Fruit fly (Drosophila melanogaster): ENCODE data around the gene gammaSnap2.
A peak's percentile ranks its signal among the peaks of the same experiment; 100 is the strongest.

Gene gammaSnap2

dm6 chr3R:10139649-10140598 lies 18.7 kb upstream of the gammaSnap2 start, which contains the start of gene tws (continued):
- TF ChIP-seq Poxn (GFP tag; IDR thresholded peaks at IDR 0.05) (no peak), Myb (GFP tag; optimal IDR thresholded peaks at IDR 0.05) (peak; percentile 19), CG43689 (GFP tag; IDR thresholded peaks at IDR 0.05) (no peak; the same call in 1 of the 2 replicates), Hr39 (optimal IDR thresholded peaks at IDR 0.05) (no peak), CG7839 (tag; optimal IDR thresholded peaks at IDR 0.05) (peak; percentile 51), CG8765 (GFP tag; IDR thresholded peaks at IDR 0.05) (no peak), CG2678 (tag; optimal IDR thresholded peaks at IDR 0.05) (peak; percentile 64), CG2202 (tag; optimal IDR thresholded peaks at IDR 0.05) (no peak), CG14710 (tag; optimal IDR thresholded peaks at IDR 0.05) (peak; percentile 0), Lpt (GFP tag; optimal IDR thresholded peaks at IDR 0.05) (no peak), chn (GFP tag; optimal IDR thresholded peaks at IDR 0.05) (no peak), CG3847 (GFP tag; IDR thresholded peaks at IDR 0.05) (peak; percentile 40; the same call in 1 of the 2 replicates), Xrp1 (GFP tag; IDR thresholded peaks at IDR 0.05) (0 out of 2 replicates have a peak, but pooled peaks have one; percentile 13), CG2120 (GFP tag; optimal IDR thresholded peaks at IDR 0.05) (peak; percentile 50), gcm (GFP tag; optimal IDR thresholded peaks at IDR 0.05) (peak; percentile 18), Nf-YB (GFP tag; optimal IDR thresholded peaks at IDR 0.05) (no peak), tgo (GFP tag; IDR thresholded peaks at IDR 0.05) (peak; percentile 49; the same call in 2 of the 3 replicates), CG17359 (tag; optimal IDR thresholded peaks at IDR 0.05) (peak; percentile 48), gsb-n (tag; optimal IDR thresholded peaks at IDR 0.05) (no peak), grn (GFP tag; optimal IDR thresholded peaks at IDR 0.05) (no peak), Mrtf (GFP tag; IDR thresholded peaks at IDR 0.05) (0 out of 3 replicates have a peak, but pooled peaks have one; percentile 48), CG14860 (GFP tag; IDR thresholded peaks at IDR 0.05; ENCODE audit: partially characterized antibody) (no peak), Fer1 (GFP tag; optimal IDR thresholded peaks at IDR 0.05) (peak; percentile 62), CTCF (GFP tag; optimal IDR thresholded peaks at IDR 0.05) (peak; percentile 7), her (GFP tag; optimal IDR thresholded peaks at IDR 0.05) (peak; percentile 74), ems (GFP tag; optimal IDR thresholded peaks at IDR 0.05) (peak; percentile 35), org-1 (GFP tag; optimal IDR thresholded peaks at IDR 0.05) (peak; percentile 51), CG10366 (GFP tag; IDR thresholded peaks at IDR 0.05) (peak; percentile 33; the same call in 1 of the 2 replicates), Six4 (GFP tag; optimal IDR thresholded peaks at IDR 0.05) (no peak), Taf1 (GFP tag; IDR thresholded peaks at IDR 0.05) (no peak), Ravus (GFP tag; IDR thresholded peaks at IDR 0.05) (no peak), al (GFP tag; IDR thresholded peaks at IDR 0.05) (0 out of 2 replicates have a peak, but pooled peaks have one; percentile 37), HmgZ (tag; optimal IDR thresholded peaks at IDR 0.05) (peak; percentile 32), Max (GFP tag; optimal IDR thresholded peaks at IDR 0.05) (peak; percentile 51), Spps (tag; optimal IDR thresholded peaks at IDR 0.05) (no peak), CG3726 (GFP tag; IDR thresholded peaks at IDR 0.05) (peak; percentile 41; the same call in 1 of the 3 replicates), CG5953 (GFP tag; IDR thresholded peaks at IDR 0.05) (no peak), CG13296 (GFP tag; optimal IDR thresholded peaks at IDR 0.05) (peak; percentile 10), Gug (GFP tag; IDR thresholded peaks at IDR 0.05) (peak; percentile 9; the same call in 1 of the 4 replicates), tap (tag; optimal IDR thresholded peaks at IDR 0.05) (peak; percentile 38), CG9437 (GFP tag; optimal IDR thresholded peaks at IDR 0.05) (peak; percentile 58), stwl (tag; optimal IDR thresholded peaks at IDR 0.05) (no peak), Doc3 (GFP tag; IDR thresholded peaks at IDR 0.05; ENCODE audit: partially characterized antibody) (no peak), CG11398 (GFP tag; optimal IDR thresholded peaks at IDR 0.05) (no peak), esg (GFP tag; conservative IDR thresholded peaks at IDR 0.05) (no peak), Abd-B (GFP tag; optimal IDR thresholded peaks at IDR 0.05) (no peak), CG4730 (GFP tag; IDR thresholded peaks at IDR 0.05) (no peak), CG31441 (GFP tag; IDR thresholded peaks at IDR 0.05) (peak; percentile 68), disco-r (GFP tag; optimal IDR thresholded peaks at IDR 0.05) (peak; percentile 53), CG14050 (GFP tag; IDR thresholded peaks at IDR 0.05) (no peak; the same call in 2 of the 3 replicates)

Measured in whole organism, embryonic.